Fruit fly (Drosophila melanogaster) whole organism, embryonic: ENCODE data around the gene CG7789.
A peak's percentile ranks its signal among the peaks of the same experiment; 100 is the strongest.

Experiments used
- Adf1 ChIP-seq: fragments of 200-800 bp; sonication (Bioruptor generic); IDR thresholded peaks from 2 replicates; pipeline ENCODE4 v1.3.6; 2022; ENCODE audit warnings: missing biosample characterization, missing genetic modification characterization
- Antp ChIP-seq: fragments of 200-800 bp; sonication (Bioruptor generic); optimal IDR thresholded peaks from 3 replicates; lab custom pipeline; 2016; ENCODE audit warnings: missing biosample characterization, missing genetic modification characterization
- BtbVII ChIP-seq: fragments of 200-800 bp; sonication (Bioruptor generic); optimal IDR thresholded peaks from 3 replicates; lab custom pipeline; 2017; ENCODE audit warnings: missing biosample characterization, mild to moderate bottlenecking, missing genetic modification characterization
- CG10267 ChIP-seq: fragments of 200-800 bp; sonication (Bioruptor generic); optimal IDR thresholded peaks from 2 replicates; lab custom pipeline; 2018; ENCODE audit warnings: missing biosample characterization, mild to moderate bottlenecking, missing genetic modification characterization, moderate library complexity
- CG10654 ChIP-seq: fragments of 200-800 bp; sonication (Bioruptor generic); optimal IDR thresholded peaks from 2 replicates; lab custom pipeline; 2016; ENCODE audit warnings: missing biosample characterization, missing genetic modification characterization
- CG11085 ChIP-seq: fragments of 200-800 bp; sonication (Bioruptor generic); IDR thresholded peaks from 2 replicates; pipeline ENCODE4 v1.3.6; 2022; ENCODE audit warnings: missing biosample characterization, missing genetic modification characterization
- CG12155 ChIP-seq: fragments of 200-800 bp; sonication (Bioruptor generic); optimal IDR thresholded peaks from 3 replicates; lab custom pipeline; 2016; ENCODE audit warnings: missing biosample characterization, missing genetic modification characterization
- CG13424 ChIP-seq: fragments of 200-800 bp; sonication (Bioruptor generic); optimal IDR thresholded peaks from 2 replicates; lab custom pipeline; 2019; ENCODE audit warnings: missing biosample characterization, mild to moderate bottlenecking, missing genetic modification characterization, moderate library complexity
- CG14050 ChIP-seq: fragments of 200-800 bp; sonication (Bioruptor generic); IDR thresholded peaks from 3 replicates; pipeline ENCODE4 v1.3.6; 2022; ENCODE audit warnings: missing biosample characterization, missing genetic modification characterization
- CG14860 ChIP-seq: fragments of 200-800 bp; sonication (Bioruptor generic); IDR thresholded peaks from 3 replicates; pipeline ENCODE4 v1.3.6; 2022; ENCODE audit warnings: missing biosample characterization, missing genetic modification characterization; ENCODE audit not compliant: partially characterized antibody
- CG15514 ChIP-seq: fragments of 200-800 bp; sonication (Bioruptor generic); optimal IDR thresholded peaks from 3 replicates; lab custom pipeline; 2017; ENCODE audit warnings: missing biosample characterization, missing genetic modification characterization, mild to moderate bottlenecking, moderate library complexity, missing genetic modification reagents
- CG2199 ChIP-seq: fragments of 200-800 bp; sonication (Bioruptor generic); IDR thresholded peaks from 3 replicates; pipeline ENCODE4 v1.3.6; 2022; ENCODE audit warnings: missing biosample characterization, missing genetic modification characterization
- CG31365 ChIP-seq: fragments of 200-800 bp; sonication (Bioruptor generic); optimal IDR thresholded peaks from 2 replicates; lab custom pipeline; 2018; ENCODE audit warnings: missing biosample characterization, mild to moderate bottlenecking, missing genetic modification characterization
- CG32772 ChIP-seq: fragments of 200-800 bp; sonication (Bioruptor generic); IDR thresholded peaks from 2 replicates; pipeline ENCODE4 v1.3.6; 2022; ENCODE audit warnings: missing biosample characterization, missing genetic modification characterization
- CG3281 ChIP-seq: fragments of 200-800 bp; sonication (Bioruptor generic); optimal IDR thresholded peaks from 3 replicates; lab custom pipeline; 2017; ENCODE audit warnings: missing biosample characterization, mild to moderate bottlenecking, missing genetic modification characterization
- CG34422 ChIP-seq: fragments of 200-800 bp; sonication (Bioruptor generic); IDR thresholded peaks from 3 replicates; pipeline ENCODE4 v1.3.6; 2022; ENCODE audit warnings: missing biosample characterization, missing genetic modification characterization
- CG42726 ChIP-seq: fragments of 200-800 bp; sonication (Bioruptor generic); IDR thresholded peaks from 2 replicates; pipeline ENCODE4 v1.3.6; 2022; ENCODE audit warnings: missing biosample characterization, missing genetic modification characterization; ENCODE audit not compliant: partially characterized antibody
- CG4360 ChIP-seq: fragments of 200-800 bp; sonication (Bioruptor generic); IDR thresholded peaks from 2 replicates; pipeline ENCODE4 v1.3.6; 2022; ENCODE audit warnings: missing biosample characterization, missing genetic modification characterization
- CG43689 ChIP-seq: fragments of 200-800 bp; sonication (Bioruptor generic); IDR thresholded peaks from 2 replicates; pipeline ENCODE4 v1.3.6; 2022; ENCODE audit warnings: missing biosample characterization, missing genetic modification characterization
- CG6813 ChIP-seq: fragments of 200-800 bp; sonication (Bioruptor generic); optimal IDR thresholded peaks from 2 replicates; lab custom pipeline; 2017; ENCODE audit warnings: missing biosample characterization, missing genetic modification characterization, mild to moderate bottlenecking, moderate library complexity, missing genetic modification reagents
- CG7357 ChIP-seq: fragments of 200-800 bp; sonication (Bioruptor generic); IDR thresholded peaks from 3 replicates; pipeline ENCODE4 v1.3.6; 2022; ENCODE audit warnings: missing biosample characterization, missing genetic modification characterization
- CG8388 ChIP-seq: fragments of 200-800 bp; sonication (Bioruptor generic); optimal IDR thresholded peaks from 2 replicates; lab custom pipeline; 2019; ENCODE audit warnings: missing biosample characterization, mild to moderate bottlenecking, missing genetic modification characterization, moderate library complexity
- HLH3B ChIP-seq: fragments of 200-800 bp; sonication (Bioruptor generic); IDR thresholded peaks from 2 replicates; pipeline ENCODE4 v1.3.6; 2022; ENCODE audit warnings: missing biosample characterization, missing genetic modification characterization
- MBD-R2 ChIP-seq: fragments of 200-800 bp; sonication (Bioruptor generic); IDR thresholded peaks from 2 replicates; pipeline ENCODE4 v1.3.6; 2022; ENCODE audit warnings: missing biosample characterization, missing genetic modification characterization
- Meics ChIP-seq: fragments of 200-800 bp; sonication (Bioruptor generic); optimal IDR thresholded peaks from 2 replicates; lab custom pipeline; 2017; ENCODE audit warnings: missing biosample characterization, mild to moderate bottlenecking, missing genetic modification characterization
- Mes4 ChIP-seq: fragments of 200-800 bp; sonication (Bioruptor generic); optimal IDR thresholded peaks from 2 replicates; lab custom pipeline; 2016; ENCODE audit warnings: missing biosample characterization, missing genetic modification characterization
- Neu2 ChIP-seq: fragments of 200-800 bp; sonication (Bioruptor generic); optimal IDR thresholded peaks from 3 replicates; lab custom pipeline; 2016; ENCODE audit warnings: missing biosample characterization, missing genetic modification characterization, borderline replicate concordance
- Rx ChIP-seq: fragments of 200-800 bp; sonication (Bioruptor generic); IDR thresholded peaks from 2 replicates; pipeline ENCODE4 v1.3.6; 2022; ENCODE audit warnings: missing biosample characterization, missing genetic modification characterization
- Sox102F ChIP-seq: fragments of 200-800 bp; sonication (Bioruptor generic); optimal IDR thresholded peaks from 2 replicates; lab custom pipeline; 2018; ENCODE audit warnings: missing biosample characterization, mild to moderate bottlenecking, missing genetic modification characterization, moderate library complexity
- Spps ChIP-seq: fragments of 200-800 bp; sonication (Bioruptor generic); optimal IDR thresholded peaks from 2 replicates; lab custom pipeline; 2018; ENCODE audit warnings: missing biosample characterization, mild to moderate bottlenecking, missing genetic modification characterization
- Taf1 ChIP-seq: fragments of 200-800 bp; sonication (Bioruptor generic); IDR thresholded peaks from 2 replicates; pipeline ENCODE4 v1.3.6; 2022; ENCODE audit warnings: missing biosample characterization, missing genetic modification characterization
- abd-A ChIP-seq: fragments of 200-800 bp; sonication (Bioruptor generic); optimal IDR thresholded peaks from 3 replicates; lab custom pipeline; 2019; ENCODE audit warnings: missing biosample characterization, mild to moderate bottlenecking, missing genetic modification characterization, moderate library complexity
- aop ChIP-seq: fragments of 200-800 bp; sonication (Bioruptor generic); IDR thresholded peaks from 2 replicates; pipeline ENCODE4 v1.3.6; 2022; ENCODE audit warnings: missing biosample characterization, missing genetic modification characterization
- bbx ChIP-seq: fragments of 200-800 bp; sonication (Bioruptor generic); IDR thresholded peaks from 2 replicates; pipeline ENCODE4 v1.3.6; 2022; ENCODE audit warnings: missing biosample characterization, missing genetic modification characterization; ENCODE audit not compliant: partially characterized antibody
- br ChIP-seq: fragments of >200 bp; optimal IDR thresholded peaks from 2 replicates; lab custom pipeline; 2017
- btn ChIP-seq: fragments of 200-800 bp; sonication (Bioruptor generic); optimal IDR thresholded peaks from 2 replicates; lab custom pipeline; 2016; ENCODE audit warnings: missing biosample characterization, missing genetic modification characterization
- cato ChIP-seq: fragments of 200-800 bp; sonication (Bioruptor generic); optimal IDR thresholded peaks from 2 replicates; lab custom pipeline; 2016; ENCODE audit warnings: missing biosample characterization, missing genetic modification characterization, borderline replicate concordance
- chm ChIP-seq: fragments of 200-800 bp; sonication (Bioruptor generic); IDR thresholded peaks from 2 replicates; pipeline ENCODE4 v1.3.6; 2022; ENCODE audit warnings: missing biosample characterization, missing genetic modification characterization
- esg ChIP-seq: fragments of 200-800 bp; sonication (Bioruptor generic); conservative IDR thresholded peaks from 2 replicates; pipeline ENCODE4 v1.3.6; 2022; ENCODE audit warnings: missing biosample characterization, missing genetic modification characterization
- fu2 ChIP-seq: fragments of 200-800 bp; sonication (Bioruptor generic); optimal IDR thresholded peaks from 2 replicates; lab custom pipeline; 2016; ENCODE audit warnings: missing biosample characterization, missing genetic modification characterization
- gem ChIP-seq: fragments of 200-800 bp; sonication (Bioruptor generic); optimal IDR thresholded peaks from 2 replicates; lab custom pipeline; 2019; ENCODE audit warnings: missing biosample characterization, mild to moderate bottlenecking, missing genetic modification characterization, moderate library complexity
- gt ChIP-seq: fragments of 200-800 bp; sonication (Bioruptor generic); IDR thresholded peaks from 2 replicates; pipeline ENCODE4 v1.3.6; 2022; ENCODE audit warnings: missing biosample characterization, missing genetic modification characterization
- ham ChIP-seq: fragments of 200-800 bp; sonication (Bioruptor generic); IDR thresholded peaks from 2 replicates; pipeline ENCODE4 v1.3.6; 2022; ENCODE audit warnings: missing biosample characterization, missing genetic modification characterization
- insv ChIP-seq, 2 experiments: fragments of 200-800 bp; sonication (Bioruptor generic); optimal IDR thresholded peaks; 3 replicates each; lab custom pipeline; 2016 to 2018; ENCODE audit warnings: missing biosample characterization in 2 of 2, missing genetic modification characterization in 2 of 2
- luna ChIP-seq: fragments of 200-800 bp; sonication (Bioruptor generic); optimal IDR thresholded peaks from 2 replicates; lab custom pipeline; 2016; ENCODE audit warnings: missing biosample characterization, missing genetic modification characterization
- onecut ChIP-seq: fragments of 200-800 bp; sonication (Bioruptor generic); IDR thresholded peaks from 2 replicates; pipeline ENCODE4 v1.3.6; 2022; ENCODE audit warnings: missing biosample characterization, missing genetic modification characterization
- pum ChIP-seq: fragments of 200-800 bp; sonication (Bioruptor generic); optimal IDR thresholded peaks from 2 replicates; lab custom pipeline; 2016; ENCODE audit warnings: missing biosample characterization, missing genetic modification characterization
- vvl ChIP-seq: fragments of 200-800 bp; sonication (Bioruptor generic); IDR thresholded peaks from 2 replicates; pipeline ENCODE4 v1.3.6; 2022; ENCODE audit warnings: missing biosample characterization, missing genetic modification characterization
- wek ChIP-seq: fragments of 200-800 bp; sonication (Bioruptor generic); optimal IDR thresholded peaks from 3 replicates; lab custom pipeline; 2018; ENCODE audit warnings: missing biosample characterization, mild to moderate bottlenecking, missing genetic modification characterization, moderate library complexity
- yki ChIP-seq: fragments of >200 bp; optimal IDR thresholded peaks from 3 replicates; lab custom pipeline; 2018
- zen ChIP-seq: fragments of 200-800 bp; sonication (Bioruptor generic); optimal IDR thresholded peaks from 3 replicates; lab custom pipeline; 2018; ENCODE audit warnings: missing biosample characterization, mild to moderate bottlenecking, missing genetic modification characterization, moderate library complexity

Gene CG7789

dm6 chr3R:29802753-29803313, at the start of gene CG7789, which contains the start of gene Etfb (continued):
- TF ChIP-seq CG15514 (GFP tag; lab: Kevin White, UChicago): peak; percentile 74
- no peak for TF ChIP-seq CG4360 (GFP tag; lab: Robert Waterston, UW)
- no peak for TF ChIP-seq CG31365 (tag; lab: Kevin White, UChicago)
- peak; percentile 82 for TF ChIP-seq Antp (GFP tag; lab: Kevin White, UChicago)
- no peak for TF ChIP-seq Meics
- TF ChIP-seq onecut (GFP tag; lab: Robert Waterston, UW): peak; percentile 57
- no peak for TF ChIP-seq gem (tag; lab: Kevin White, UChicago)
- TF ChIP-seq wek (GFP tag; lab: Kevin White, UChicago): peak; percentile 5
- TF ChIP-seq CG6813 (GFP tag; lab: Kevin White, UChicago): no peak
- peak; percentile 77 for TF ChIP-seq CG32772 (GFP tag; lab: Robert Waterston, UW)
- no peak for TF ChIP-seq abd-A (tag; lab: Kevin White, UChicago)
- TF ChIP-seq CG34422 (GFP tag; lab: Robert Waterston, UW): peak; percentile 93
- TF ChIP-seq fu2 (GFP tag; lab: Kevin White, UChicago): peak; percentile 71
- TF ChIP-seq ham (GFP tag; lab: Robert Waterston, UW): peak; percentile 53; the same call in 1 of the 2 replicates
- TF ChIP-seq luna (GFP tag; lab: Kevin White, UChicago): peak; percentile 47
- peak; percentile 55; the same call in 1 of the 2 replicates for TF ChIP-seq esg (GFP tag; lab: Robert Waterston, UW)
- TF ChIP-seq CG42726: peak; percentile 60; the same call in 1 of the 2 replicates
- peak; percentile 76 for TF ChIP-seq Taf1 (GFP tag; lab: Robert Waterston, UW)
- TF ChIP-seq Adf1 (GFP tag; lab: Robert Waterston, UW): peak; percentile 77
- peak; percentile 74; the same call in 1 of the 2 replicates for TF ChIP-seq CG11085 (GFP tag; lab: Robert Waterston, UW)
- TF ChIP-seq btn (GFP tag; lab: Kevin White, UChicago): peak; percentile 31
- no peak for TF ChIP-seq CG3281 (GFP tag; lab: Kevin White, UChicago)
- peak; percentile 83; the same call in 1 of the 2 replicates for TF ChIP-seq vvl (GFP tag; lab: Robert Waterston, UW)
- no peak for TF ChIP-seq Neu2 (GFP tag; lab: Kevin White, UChicago)
- TF ChIP-seq CG13424 (tag; lab: Kevin White, UChicago): peak; percentile 84
- peak; percentile 48; the same call in 1 of the 2 replicates for TF ChIP-seq Rx (GFP tag; lab: Robert Waterston, UW)
- TF ChIP-seq Sox102F (GFP tag; lab: Kevin White, UChicago): no peak
- peak; percentile 69 for TF ChIP-seq CG12155 (GFP tag; lab: Kevin White, UChicago)
- peak; percentile 63; the same call in 1 of the 2 replicates for TF ChIP-seq bbx (GFP tag; lab: Robert Waterston, UW)
- TF ChIP-seq CG43689 (GFP tag; lab: Robert Waterston, UW): 0 out of 2 replicates have a peak, but pooled peaks have one; percentile 36
- TF ChIP-seq yki: no peak
- no peak for TF ChIP-seq Spps (tag; lab: Kevin White, UChicago)
- TF ChIP-seq BtbVII (GFP tag; lab: Kevin White, UChicago): no peak
- TF ChIP-seq pum: peak; percentile 57
- TF ChIP-seq CG2199 (GFP tag; lab: Robert Waterston, UW): no peak
- TF ChIP-seq HLH3B (GFP tag; lab: Robert Waterston, UW): peak; percentile 67
- TF ChIP-seq br (lab: Kevin White, UChicago): no peak
- TF ChIP-seq CG8388: peak; percentile 52
- peak; percentile 56; the same call in 2 of the 3 replicates for TF ChIP-seq CG7357 (GFP tag; lab: Robert Waterston, UW)
- TF ChIP-seq gt (GFP tag; lab: Robert Waterston, UW): no peak
- no peak for TF ChIP-seq aop (GFP tag; lab: Robert Waterston, UW)
- TF ChIP-seq CG10654 (GFP tag; lab: Kevin White, UChicago): peak; percentile 44
- TF ChIP-seq chm: peak; percentile 69
- TF ChIP-seq CG14050: peak; percentile 17; the same call in 1 of the 3 replicates
- TF ChIP-seq cato (GFP tag; lab: Kevin White, UChicago): peak; percentile 57
- no peak for TF ChIP-seq zen (tag; lab: Kevin White, UChicago)
- TF ChIP-seq insv (GFP tag; optimal IDR thresholded peaks at IDR 0.05; lab: Kevin White, UChicago): peak in 1 of 2 experiments; percentile 61
- peak; percentile 46 for TF ChIP-seq Mes4 (GFP tag; lab: Kevin White, UChicago)
- peak; percentile 96 for TF ChIP-seq MBD-R2 (GFP tag; lab: Robert Waterston, UW)
- TF ChIP-seq CG14860 (GFP tag; lab: Robert Waterston, UW): peak; percentile 70
- TF ChIP-seq CG10267 (tag; lab: Kevin White, UChicago): peak; percentile 37
